Worm (Caenorhabditis elegans) whole organism, late embryonic: ENCODE results near the gene twk-8.

ENCODE experiments used
- ceh-19 ChIP-seq: fragments of 200-800 bp; sonication (Bioruptor generic); optimal IDR thresholded peaks from 2 replicates; lab custom pipeline; 2018; ENCODE audit warnings: mild to moderate bottlenecking, missing genetic modification characterization, missing compliant biosample characterization
- elt-2 ChIP-seq: sonication (generic microtip); optimal IDR thresholded peaks from 2 replicates; lab custom pipeline; 2016; ENCODE audit warnings: missing genetic modification reagents, missing genetic modification characterization, missing compliant biosample characterization
- hlh-13 ChIP-seq: fragments of 200-800 bp; sonication (Bioruptor generic); optimal IDR thresholded peaks from 2 replicates; lab custom pipeline; 2018; ENCODE audit warnings: mild to moderate bottlenecking, missing genetic modification characterization, missing compliant biosample characterization

- no peak for TF ChIP-seq elt-2 (tag; lab: Kevin White, UChicago)
- no peak for TF ChIP-seq ceh-19 (GFP tag; lab: Kevin White, UChicago)
- TF ChIP-seq hlh-13 = no peak
Observed at ce11 chrIV:9080201-9080600, 2.0 kb upstream of the twk-8 start.
